Fruit fly (Drosophila melanogaster) whole organism, adult: ENCODE measurements around the gene CG4239.

Source experiments
- CG11617 ChIP-seq: fragments of 200-800 bp; sonication (Bioruptor generic); optimal IDR thresholded peaks from 2 replicates; lab custom pipeline; 2017; ENCODE audit warnings: mild to moderate bottlenecking, missing biosample characterization, missing genetic modification reagents, missing genetic modification characterization
- CG12768 ChIP-seq: fragments of 200-800 bp; sonication (Bioruptor generic); optimal IDR thresholded peaks from 2 replicates; lab custom pipeline; 2017; ENCODE audit warnings: missing biosample characterization, missing genetic modification characterization, mild to moderate bottlenecking, moderate library complexity, missing genetic modification reagents
- CG14711 ChIP-seq: fragments of 200-800 bp; sonication (Bioruptor generic); optimal IDR thresholded peaks from 2 replicates; lab custom pipeline; 2018; ENCODE audit warnings: missing biosample characterization, mild to moderate bottlenecking, missing genetic modification characterization, moderate library complexity
- CG1620 ChIP-seq: fragments of 200-800 bp; sonication (Bioruptor generic); optimal IDR thresholded peaks from 2 replicates; lab custom pipeline; 2016; ENCODE audit warnings: missing biosample characterization, missing genetic modification characterization
- CG33017 ChIP-seq: fragments of 200-800 bp; sonication (Bioruptor generic); optimal IDR thresholded peaks from 2 replicates; lab custom pipeline; 2018; ENCODE audit warnings: missing biosample characterization, mild to moderate bottlenecking, missing genetic modification characterization, moderate library complexity
- CG5204 ChIP-seq: fragments of 200-800 bp; sonication (Bioruptor generic); optimal IDR thresholded peaks from 2 replicates; lab custom pipeline; 2016; ENCODE audit warnings: missing biosample characterization, missing genetic modification characterization
- CG7045 ChIP-seq: fragments of 200-800 bp; sonication (Bioruptor generic); optimal IDR thresholded peaks from 2 replicates; lab custom pipeline; 2017; ENCODE audit warnings: missing biosample characterization, mild to moderate bottlenecking, missing genetic modification characterization
- CG7101 ChIP-seq: fragments of 200-800 bp; sonication (Bioruptor generic); optimal IDR thresholded peaks from 2 replicates; lab custom pipeline; 2018; ENCODE audit warnings: missing biosample characterization, mild to moderate bottlenecking, missing genetic modification characterization, moderate library complexity
- Clk ChIP-seq: fragments of 200-800 bp; sonication (Bioruptor generic); optimal IDR thresholded peaks from 2 replicates; lab custom pipeline; 2017; ENCODE audit warnings: missing biosample characterization, missing genetic modification characterization
- Crg-1 ChIP-seq: fragments of 200-800 bp; sonication (Bioruptor generic); optimal IDR thresholded peaks from 2 replicates; lab custom pipeline; 2016; ENCODE audit warnings: missing biosample characterization, missing genetic modification characterization
- Hr96 ChIP-seq: fragments of 200-800 bp; sonication (Bioruptor generic); optimal IDR thresholded peaks from 2 replicates; lab custom pipeline; 2016; ENCODE audit warnings: missing biosample characterization, missing genetic modification characterization
- Mnt ChIP-seq: fragments of 200-800 bp; sonication (Bioruptor generic); optimal IDR thresholded peaks from 2 replicates; lab custom pipeline; 2016; ENCODE audit warnings: missing biosample characterization, mild to moderate bottlenecking, missing genetic modification characterization
- bab1 ChIP-seq: fragments of 200-800 bp; sonication (Bioruptor generic); optimal IDR thresholded peaks from 3 replicates; lab custom pipeline; 2019; ENCODE audit warnings: missing biosample characterization, mild to moderate bottlenecking, missing genetic modification characterization, moderate library complexity
- cic ChIP-seq: fragments of 200-800 bp; sonication (Bioruptor generic); optimal IDR thresholded peaks from 2 replicates; lab custom pipeline; 2017; ENCODE audit warnings: missing biosample characterization, mild to moderate bottlenecking, missing genetic modification characterization, moderate library complexity
- cnc ChIP-seq, 2 experiments: fragments of >200 bp; optimal IDR thresholded peaks; 2 replicates each; lab custom pipeline; 2017
- kay ChIP-seq: fragments of 200-800 bp; sonication (Bioruptor generic); peaks from one replicate; lab custom pipeline; 2016; ENCODE audit warnings: missing biosample characterization, missing genetic modification characterization, borderline replicate concordance
- ovo ChIP-seq: fragments of 200-800 bp; sonication (Bioruptor generic); optimal IDR thresholded peaks from 2 replicates; lab custom pipeline; 2016; ENCODE audit warnings: missing biosample characterization, missing genetic modification characterization
- pad ChIP-seq: fragments of 200-800 bp; sonication (Bioruptor generic); optimal IDR thresholded peaks from 3 replicates; lab custom pipeline; 2017; ENCODE audit warnings: missing biosample characterization, missing genetic modification characterization, mild to moderate bottlenecking, moderate library complexity, missing genetic modification reagents
- tj ChIP-seq: fragments of 200-800 bp; sonication (Bioruptor generic); optimal IDR thresholded peaks from 3 replicates; lab custom pipeline; 2017; ENCODE audit warnings: missing biosample characterization, mild to moderate bottlenecking, missing genetic modification characterization, moderate library complexity
- toe ChIP-seq: fragments of 200-800 bp; sonication (Bioruptor generic); optimal IDR thresholded peaks from 2 replicates; lab custom pipeline; 2016; ENCODE audit warnings: missing biosample characterization, missing genetic modification characterization

The CG4239 gene

dm6 chrX:16423125-16423509, 38.0 kb downstream of the CG4239 start:
- TF ChIP-seq Crg-1 (GFP tag; lab: Kevin White, UChicago) (no peak), tj (peak; percentile 59), CG14711 (no peak), Hr96 (GFP tag; lab: Kevin White, UChicago) (peak; percentile 44), bab1 (peak; percentile 82), cnc (optimal IDR thresholded peaks at IDR 0.05; lab: Kevin White, UChicago) (no peak), CG12768 (no peak), cic (GFP tag; lab: Kevin White, UChicago) (peak; percentile 7), CG7045 (GFP tag; lab: Kevin White, UChicago) (no peak), ovo (no peak), CG11617 (GFP tag; lab: Kevin White, UChicago) (peak; percentile 19), Clk (GFP tag; lab: Kevin White, UChicago) (no peak)

dm6 chrX:16424296-16424695, 39.2 kb downstream of the CG4239 start:
- TF ChIP-seq bab1 (no peak), CG7045 (GFP tag; lab: Kevin White, UChicago) (no peak), CG1620 (GFP tag; lab: Kevin White, UChicago) (no peak), CG5204 (GFP tag; lab: Kevin White, UChicago) (no peak), CG14711 (no peak), Clk (GFP tag; lab: Kevin White, UChicago) (no peak), cic (GFP tag; lab: Kevin White, UChicago) (no peak), CG12768 (no peak), tj (no peak), cnc (optimal IDR thresholded peaks at IDR 0.05; lab: Kevin White, UChicago) (no peak), CG7101 (tag; lab: Kevin White, UChicago) (no peak), pad (GFP tag; lab: Kevin White, UChicago) (no peak), Mnt (GFP tag; lab: Kevin White, UChicago) (no peak), kay (GFP tag; lab: Kevin White, UChicago) (no peak), Crg-1 (GFP tag; lab: Kevin White, UChicago) (no peak), CG11617 (GFP tag; lab: Kevin White, UChicago) (no peak), toe (GFP tag; lab: Kevin White, UChicago) (no peak), ovo (no peak), CG33017 (tag; lab: Kevin White, UChicago) (no peak)

dm6 chrX:16425145-16425544, 40.1 kb downstream of the CG4239 start:
- TF ChIP-seq bab1 (no peak), Mnt (GFP tag; lab: Kevin White, UChicago) (peak; percentile 11), CG7045 (GFP tag; lab: Kevin White, UChicago) (no peak), cic (GFP tag; lab: Kevin White, UChicago) (no peak)

- TF ChIP-seq Mnt (GFP tag; lab: Kevin White, UChicago) = no peak
- TF ChIP-seq CG7101 (tag; lab: Kevin White, UChicago) = no peak
These were observed 41.5 kb downstream of the CG4239 start for dm6 chrX:16426478-16427052.

dm6 chrX:16427786-16428400, 42.8 kb downstream of the CG4239 start:
- TF ChIP-seq bab1 (no peak), CG11617 (GFP tag; lab: Kevin White, UChicago) (no peak), cnc (optimal IDR thresholded peaks at IDR 0.05; lab: Kevin White, UChicago) (no peak), tj (no peak), CG5204 (GFP tag; lab: Kevin White, UChicago) (no peak), CG7045 (GFP tag; lab: Kevin White, UChicago) (no peak), CG1620 (GFP tag; lab: Kevin White, UChicago) (no peak), Mnt (GFP tag; lab: Kevin White, UChicago) (no peak), ovo (no peak), CG14711 (no peak), pad (GFP tag; lab: Kevin White, UChicago) (no peak), Crg-1 (GFP tag; lab: Kevin White, UChicago) (no peak), CG12768 (no peak), CG33017 (tag; lab: Kevin White, UChicago) (no peak), CG7101 (tag; lab: Kevin White, UChicago) (no peak), kay (GFP tag; lab: Kevin White, UChicago) (no peak), toe (GFP tag; lab: Kevin White, UChicago) (no peak), Clk (GFP tag; lab: Kevin White, UChicago) (no peak)

dm6 chrX:16428476-16428875, 43.4 kb downstream of the CG4239 start:
- no peak for TF ChIP-seq CG7101 (tag; lab: Kevin White, UChicago)
- no peak for TF ChIP-seq toe (GFP tag; lab: Kevin White, UChicago)
- TF ChIP-seq CG12768 = no peak
- no peak for TF ChIP-seq CG33017 (tag; lab: Kevin White, UChicago)
- TF ChIP-seq ovo = no peak
- no peak for TF ChIP-seq cnc (optimal IDR thresholded peaks at IDR 0.05; lab: Kevin White, UChicago)
- no peak for TF ChIP-seq Crg-1 (GFP tag; lab: Kevin White, UChicago)
- TF ChIP-seq CG14711 = no peak
- TF ChIP-seq cic (GFP tag; lab: Kevin White, UChicago) = no peak
- TF ChIP-seq bab1 = no peak
- no peak for TF ChIP-seq Hr96 (GFP tag; lab: Kevin White, UChicago)
- no peak for TF ChIP-seq CG5204 (GFP tag; lab: Kevin White, UChicago)
- no peak for TF ChIP-seq pad (GFP tag; lab: Kevin White, UChicago)
- no peak for TF ChIP-seq Clk (GFP tag; lab: Kevin White, UChicago)
